Fruit fly (Drosophila melanogaster): ENCODE results near the gene Neto.

Neto gene

DNA sequence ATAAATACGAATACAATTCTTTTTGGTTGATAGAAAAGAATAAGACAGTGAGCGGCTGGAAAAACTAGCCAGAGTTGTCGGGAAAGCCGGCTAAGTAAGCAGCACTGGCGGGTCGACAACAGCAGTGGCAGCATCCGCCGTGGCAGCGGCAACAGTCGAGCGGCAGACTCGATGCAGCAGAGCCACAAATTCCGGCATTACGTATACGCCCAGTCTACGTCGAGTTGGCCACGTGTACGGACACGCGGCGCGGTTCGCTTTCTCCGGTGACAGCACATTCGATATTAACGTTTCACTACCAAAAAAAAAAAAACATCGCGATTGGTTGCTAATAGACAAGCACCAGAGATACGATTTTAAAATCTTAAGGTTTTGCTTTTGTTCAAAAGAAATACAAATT is at the start of gene Neto:
TSS of gene Neto (plus strand) at position 209 of the 400 bp plus-strand sequence.
- TF ChIP-seq fru (GFP tag; optimal IDR thresholded peaks at IDR 0.05) (no peak), tai (GFP tag; optimal IDR thresholded peaks at IDR 0.05) (no peak)

DNA sequence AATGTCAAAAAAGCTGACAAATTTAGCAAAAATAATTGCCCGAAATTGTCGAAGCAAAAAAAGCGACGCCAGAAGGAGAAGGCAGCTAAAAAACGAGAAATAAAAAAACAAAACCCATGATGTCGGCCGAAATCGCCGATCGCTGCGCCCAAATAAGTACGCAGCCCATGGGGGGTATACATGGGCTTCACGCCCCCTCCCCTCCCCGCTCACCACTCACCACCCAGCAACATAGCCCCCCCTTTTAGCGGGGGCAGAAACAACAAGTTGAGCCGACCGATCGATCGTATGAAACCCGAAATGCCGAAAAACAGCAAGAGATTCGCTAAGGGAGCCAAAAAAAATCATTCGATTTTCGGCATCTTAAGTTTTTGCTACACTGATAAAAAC is 49.7 kb upstream of the Neto start:
- TF ChIP-seq Rel (GFP tag; optimal IDR thresholded peaks at IDR 0.05) (no peak), Rel (tag; optimal IDR thresholded peaks at IDR 0.05) (peak; percentile 92), GATAd (GFP tag; optimal IDR thresholded peaks at IDR 0.05) (no peak), jim (GFP tag; optimal IDR thresholded peaks at IDR 0.05) (peak; percentile 88), tai (GFP tag; optimal IDR thresholded peaks at IDR 0.05) (no peak), Hr78 (GFP tag; optimal IDR thresholded peaks at IDR 0.05) (no peak)

DNA sequence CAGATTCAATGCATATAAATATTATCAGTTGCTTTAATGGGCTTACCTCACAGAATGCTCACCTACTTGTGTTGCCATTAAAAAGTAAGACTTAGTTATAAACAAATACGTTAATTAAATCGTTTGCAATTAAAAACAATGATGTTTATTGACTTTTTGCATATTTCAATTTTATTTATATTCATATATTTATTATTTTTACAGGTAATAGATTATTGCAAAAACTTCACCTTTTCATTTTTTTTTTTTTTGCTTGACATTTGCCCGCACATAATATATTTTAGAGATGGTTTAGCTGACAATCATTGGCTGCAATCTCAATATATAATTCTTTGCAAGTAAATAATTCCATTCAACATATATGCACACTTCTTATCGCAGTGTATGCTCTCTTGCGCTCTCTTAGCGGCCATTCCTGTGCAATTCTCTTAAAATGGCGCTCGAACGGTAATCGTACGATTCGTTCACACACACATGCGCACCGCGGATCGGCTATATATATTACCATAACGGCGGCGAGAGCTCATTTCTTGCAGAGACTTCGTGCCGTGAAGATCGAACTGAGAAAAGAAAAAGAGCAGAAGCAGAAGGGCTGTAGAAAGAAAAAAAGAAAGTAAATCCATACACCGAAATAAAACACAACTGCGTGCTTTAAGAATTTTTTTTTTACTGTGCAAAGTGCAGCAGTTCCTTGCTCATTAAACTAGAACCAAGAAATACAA is 49.2 kb upstream of the Neto start, which contains the start of gene Bcat:
TSS of gene Bcat (plus strand) at position 522 of the 722 bp plus-strand sequence.
- TF ChIP-seq Hr83 (GFP tag; optimal IDR thresholded peaks at IDR 0.05; ENCODE audit: poor library complexity, severe bottlenecking) (no peak), Myc (optimal IDR thresholded peaks at IDR 0.05) (no peak), woc (GFP tag; optimal IDR thresholded peaks at IDR 0.05) (peak; percentile 26), dmrt93B (GFP tag; optimal IDR thresholded peaks at IDR 0.05) (peak; percentile 82), CG9705 (GFP tag; optimal IDR thresholded peaks at IDR 0.05) (peak; percentile 43), sv (GFP tag; optimal IDR thresholded peaks at IDR 0.05) (peak; percentile 46), Dif (GFP tag; optimal IDR thresholded peaks at IDR 0.05; ENCODE audit: partially characterized antibody) (peak; percentile 58), usp (GFP tag; optimal IDR thresholded peaks at IDR 0.05) (no peak), CrebA (GFP tag; optimal IDR thresholded peaks at IDR 0.05; ENCODE audit: borderline replicate concordance) (no peak), Hnf4 (GFP tag; optimal IDR thresholded peaks at IDR 0.05) (peak; percentile 15), dsf (GFP tag; optimal IDR thresholded peaks at IDR 0.05; ENCODE audit: borderline replicate concordance) (no peak), jim (GFP tag; optimal IDR thresholded peaks at IDR 0.05) (no peak), Vsx2 (GFP tag; optimal IDR thresholded peaks at IDR 0.05; ENCODE audit: partially characterized antibody) (no peak), ey (GFP tag; optimal IDR thresholded peaks at IDR 0.05) (peak; percentile 36), pan (optimal IDR thresholded peaks at IDR 0.05) (no peak), fru (GFP tag; optimal IDR thresholded peaks at IDR 0.05) (peak; percentile 57), Rel (GFP tag; optimal IDR thresholded peaks at IDR 0.05) (no peak), Rel (tag; optimal IDR thresholded peaks at IDR 0.05) (peak; percentile 52), psq (GFP tag; optimal IDR thresholded peaks at IDR 0.05) (peak; percentile 71), br (GFP tag; optimal IDR thresholded peaks at IDR 0.05) (peak; percentile 40), foxo (GFP tag; optimal IDR thresholded peaks at IDR 0.05) (peak in 1 of 2 experiments; percentile 74), Sp1 (GFP tag; optimal IDR thresholded peaks at IDR 0.05) (peak; percentile 85), dl (GFP tag; optimal IDR thresholded peaks at IDR 0.05; ENCODE audit: insufficient read depth in 1 of 2, partially characterized antibody in 2 of 2) (peak; percentile 2 to 20), h (GFP tag; optimal IDR thresholded peaks at IDR 0.05) (peak; percentile 32), OdsH (GFP tag; optimal IDR thresholded peaks at IDR 0.05) (peak; percentile 56), lola (GFP tag; optimal IDR thresholded peaks at IDR 0.05) (no peak), rgr (GFP tag; optimal IDR thresholded peaks at IDR 0.05) (peak; percentile 43), Hr78 (GFP tag; optimal IDR thresholded peaks at IDR 0.05) (no peak), N (GFP tag; optimal IDR thresholded peaks at IDR 0.05) (no peak), HLH106 (tag; optimal IDR thresholded peaks at IDR 0.05) (peak; percentile 80), CG32264 (GFP tag; optimal IDR thresholded peaks at IDR 0.05) (no peak)

DNA sequence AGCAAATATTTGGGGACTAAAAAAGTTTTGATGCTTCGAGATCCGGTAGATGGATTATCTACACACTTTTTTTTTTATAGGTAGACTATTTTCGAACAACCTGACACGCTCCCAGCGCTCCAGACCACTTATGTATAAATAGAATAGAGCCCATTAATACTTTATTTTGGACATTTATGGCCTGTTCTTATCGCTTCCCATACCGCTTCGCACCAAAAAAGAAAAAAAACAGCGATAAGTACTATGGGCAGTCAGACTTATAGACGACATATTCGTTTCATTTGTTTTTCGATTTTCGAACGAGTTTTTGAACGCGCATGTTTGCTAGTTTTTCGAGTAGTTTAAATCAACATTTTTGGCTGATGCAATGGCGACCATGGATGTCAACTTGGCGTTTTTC is 48.1 kb upstream of the Neto start:
- TF ChIP-seq h (GFP tag; optimal IDR thresholded peaks at IDR 0.05) (no peak), dl (GFP tag; optimal IDR thresholded peaks at IDR 0.05; ENCODE audit: insufficient read depth in 1 of 2, partially characterized antibody in 2 of 2) (no peak), Dfd (GFP tag; optimal IDR thresholded peaks at IDR 0.05) (no peak), Dif (GFP tag; optimal IDR thresholded peaks at IDR 0.05; ENCODE audit: partially characterized antibody) (no peak), sv (GFP tag; optimal IDR thresholded peaks at IDR 0.05) (no peak), jim (GFP tag; optimal IDR thresholded peaks at IDR 0.05) (no peak), HLH106 (tag; optimal IDR thresholded peaks at IDR 0.05) (no peak), Myc (optimal IDR thresholded peaks at IDR 0.05) (no peak), Hr83 (GFP tag; optimal IDR thresholded peaks at IDR 0.05; ENCODE audit: poor library complexity, severe bottlenecking) (no peak), sage (GFP tag; optimal IDR thresholded peaks at IDR 0.05) (no peak), brk (GFP tag; optimal IDR thresholded peaks at IDR 0.05) (no peak), GATAd (GFP tag; optimal IDR thresholded peaks at IDR 0.05) (no peak), Sp1 (GFP tag; optimal IDR thresholded peaks at IDR 0.05) (no peak), rgr (GFP tag; optimal IDR thresholded peaks at IDR 0.05) (no peak)
